Fruit fly (Drosophila melanogaster): Measurements from ENCODE around the gene RpS27.

Gene RpS27

DNA sequence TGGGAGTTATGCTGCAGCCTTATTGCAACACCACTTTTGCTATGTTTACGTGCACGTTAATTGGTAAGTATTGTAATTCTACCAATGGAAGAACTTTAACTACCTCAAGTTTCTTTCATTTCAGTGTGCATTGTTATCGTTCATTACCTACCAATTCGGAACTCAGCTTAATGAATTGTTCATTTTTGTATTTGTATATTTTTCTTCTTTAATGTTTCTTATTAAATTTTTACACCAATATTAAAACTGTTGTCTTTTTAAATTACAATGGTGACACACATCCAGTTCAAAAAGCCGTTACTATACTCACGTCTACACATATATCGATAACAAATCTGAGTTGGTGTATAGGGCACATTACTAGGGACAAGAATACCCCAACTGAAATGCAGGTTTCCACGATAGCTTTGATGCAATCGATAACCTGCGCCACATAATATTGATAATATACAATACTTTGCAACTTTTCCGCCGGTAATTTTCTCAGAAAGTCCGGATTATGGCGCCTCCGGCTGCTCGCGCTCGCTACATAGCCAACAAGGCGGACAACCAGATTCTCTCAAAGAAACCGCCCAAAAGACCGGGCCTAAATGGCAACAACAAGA is 26.0 kb downstream of the RpS27 start, which contains the start of gene Alg9 (continued):
- TF ChIP-seq CG12391 (tag; optimal IDR thresholded peaks at IDR 0.05), result no peak
- no peak for TF ChIP-seq Lim3 (GFP tag; IDR thresholded peaks at IDR 0.05)
- no peak for TF ChIP-seq Lhr (GFP tag; optimal IDR thresholded peaks at IDR 0.05)
- no peak for TF ChIP-seq insv (GFP tag; optimal IDR thresholded peaks at IDR 0.05)
- TF ChIP-seq Dbx (GFP tag; IDR thresholded peaks at IDR 0.05), result no peak
- TF ChIP-seq CG7556 (GFP tag; optimal IDR thresholded peaks at IDR 0.05), result no peak
- TF ChIP-seq NFAT (GFP tag; IDR thresholded peaks at IDR 0.05), result no peak
- TF ChIP-seq Stat92E (GFP tag; optimal IDR thresholded peaks at IDR 0.05), result no peak
- no peak for TF ChIP-seq gcm (GFP tag; optimal IDR thresholded peaks at IDR 0.05)
- no peak for TF ChIP-seq Hey (tag; optimal IDR thresholded peaks at IDR 0.05)
- no peak for TF ChIP-seq CG16815 (GFP tag; optimal IDR thresholded peaks at IDR 0.05)
- no peak for TF ChIP-seq lov (optimal IDR thresholded peaks at IDR 0.05)
- TF ChIP-seq lov (GFP tag; IDR thresholded peaks at IDR 0.05), result no peak
- peak; percentile 93 for TF ChIP-seq stwl (tag; optimal IDR thresholded peaks at IDR 0.05)
- TF ChIP-seq ttk (GFP tag; IDR thresholded peaks at IDR 0.05), result no peak
- TF ChIP-seq z (GFP tag; IDR thresholded peaks at IDR 0.05), result no peak
- no peak for TF ChIP-seq CG12236 (GFP tag; optimal IDR thresholded peaks at IDR 0.05)
- TF ChIP-seq amos (GFP tag; IDR thresholded peaks at IDR 0.05; ENCODE audit: partially characterized antibody), result peak; percentile 89
- no peak for TF ChIP-seq stc (GFP tag; IDR thresholded peaks at IDR 0.05)
- no peak for TF ChIP-seq abd-A (tag; optimal IDR thresholded peaks at IDR 0.05)
- TF ChIP-seq Fer2 (tag; optimal IDR thresholded peaks at IDR 0.05), result no peak
- TF ChIP-seq Abd-B (GFP tag; optimal IDR thresholded peaks at IDR 0.05), result no peak
- no peak for TF ChIP-seq CG11695 (GFP tag; IDR thresholded peaks at IDR 0.05)
- TF ChIP-seq CG17802 (tag; optimal IDR thresholded peaks at IDR 0.05), result peak; percentile 81
- TF ChIP-seq Sox100B (GFP tag; optimal IDR thresholded peaks at IDR 0.05), result no peak
- no peak for TF ChIP-seq Hsf (GFP tag; optimal IDR thresholded peaks at IDR 0.05)
- no peak for TF ChIP-seq cad (GFP tag; optimal IDR thresholded peaks at IDR 0.05)
- no peak for TF ChIP-seq CG9876 (GFP tag; optimal IDR thresholded peaks at IDR 0.05)
- no peak for TF ChIP-seq CG18011 (GFP tag; optimal IDR thresholded peaks at IDR 0.05)
- TF ChIP-seq CG5245 (GFP tag; optimal IDR thresholded peaks at IDR 0.05), result no peak
- no peak for TF ChIP-seq pnt (GFP tag; optimal IDR thresholded peaks at IDR 0.05)
- TF ChIP-seq CG18476 (GFP tag; optimal IDR thresholded peaks at IDR 0.05), result no peak
- TF ChIP-seq CoRest (tag; optimal IDR thresholded peaks at IDR 0.05), result peak; percentile 47
- no peak for TF ChIP-seq CG11085 (GFP tag; IDR thresholded peaks at IDR 0.05)
- TF ChIP-seq sug (tag; optimal IDR thresholded peaks at IDR 0.05), result no peak
- TF ChIP-seq CG11456 (GFP tag; IDR thresholded peaks at IDR 0.05), result no peak
- TF ChIP-seq cato (GFP tag; optimal IDR thresholded peaks at IDR 0.05; ENCODE audit: borderline replicate concordance), result no peak
- no peak for TF ChIP-seq CHES-1-like (GFP tag; optimal IDR thresholded peaks at IDR 0.05)
- TF ChIP-seq CG13424 (tag; optimal IDR thresholded peaks at IDR 0.05), result no peak
- TF ChIP-seq pita (GFP tag; optimal IDR thresholded peaks at IDR 0.05), result no peak
- TF ChIP-seq HLH3B (GFP tag; IDR thresholded peaks at IDR 0.05), result no peak
- TF ChIP-seq slou (GFP tag; optimal IDR thresholded peaks at IDR 0.05), result no peak
- TF ChIP-seq ewg (GFP tag; optimal IDR thresholded peaks at IDR 0.05), result no peak
- peak in 1 of 2 experiments; percentile 6 for TF ChIP-seq dpn (GFP tag; optimal IDR thresholded peaks at IDR 0.05)
- no peak for TF ChIP-seq org-1 (GFP tag; optimal IDR thresholded peaks at IDR 0.05)
- no peak for TF ChIP-seq HLH54F (GFP tag; optimal IDR thresholded peaks at IDR 0.05)
- no peak for TF ChIP-seq Aef1 (GFP tag; IDR thresholded peaks at IDR 0.05)
- TF ChIP-seq tx (GFP tag; optimal IDR thresholded peaks at IDR 0.05), result no peak
- peak; percentile 89 for TF ChIP-seq unc-4 (GFP tag; IDR thresholded peaks at IDR 0.05; ENCODE audit: partially characterized antibody)
- peak; percentile 23 for TF ChIP-seq nmo (GFP tag; optimal IDR thresholded peaks at IDR 0.05)
- no peak for TF ChIP-seq Tbp (GFP tag; optimal IDR thresholded peaks at IDR 0.05)

Data from whole organism, embryonic.